Fruit fly (Drosophila melanogaster) whole organism, prepupa: ENCODE data around the gene CG7903.

Experiments
- CG10669 ChIP-seq: fragments of 200-800 bp; sonication (Bioruptor generic); optimal IDR thresholded peaks from 3 replicates; lab custom pipeline; 2018; ENCODE audit warnings: missing biosample characterization, mild to moderate bottlenecking, missing genetic modification characterization, moderate library complexity
- CG11294 ChIP-seq: fragments of 200-800 bp; sonication (Bioruptor generic); IDR thresholded peaks from 2 replicates; pipeline ENCODE4 v1.3.6; 2022; ENCODE audit warnings: missing biosample characterization, missing genetic modification characterization
- CG11902 ChIP-seq: fragments of 200-800 bp; sonication (Bioruptor generic); optimal IDR thresholded peaks from 3 replicates; lab custom pipeline; 2016; ENCODE audit warnings: missing biosample characterization, missing genetic modification characterization
- CG15336 ChIP-seq: fragments of 200-800 bp; sonication (Bioruptor generic); IDR thresholded peaks from 2 replicates; pipeline ENCODE4 v1.3.6; 2022; ENCODE audit warnings: missing biosample characterization, missing genetic modification characterization
- CG1621 ChIP-seq: fragments of 200-800 bp; sonication (Bioruptor generic); optimal IDR thresholded peaks from 3 replicates; lab custom pipeline; 2018; ENCODE audit warnings: missing biosample characterization, mild to moderate bottlenecking, missing genetic modification characterization
- CG16779 ChIP-seq: fragments of 200-800 bp; sonication (Bioruptor generic); optimal IDR thresholded peaks from 3 replicates; lab custom pipeline; 2017; ENCODE audit warnings: missing biosample characterization, mild to moderate bottlenecking, missing genetic modification characterization
- CG3032 ChIP-seq: fragments of 200-800 bp; optimal IDR thresholded peaks from 2 replicates; lab custom pipeline; 2019; ENCODE audit warnings: missing biosample characterization, mild to moderate bottlenecking, missing genetic modification characterization, moderate library complexity
- CG31627 ChIP-seq: fragments of 200-800 bp; sonication (Bioruptor generic); optimal IDR thresholded peaks from 3 replicates; lab custom pipeline; 2016; ENCODE audit warnings: missing biosample characterization, missing genetic modification characterization
- CG32006 ChIP-seq: fragments of 200-800 bp; sonication (Bioruptor generic); optimal IDR thresholded peaks from 3 replicates; lab custom pipeline; 2017; ENCODE audit warnings: missing biosample characterization, mild to moderate bottlenecking, missing genetic modification characterization
- CG34406 ChIP-seq: fragments of 200-800 bp; sonication (Bioruptor generic); optimal IDR thresholded peaks from 3 replicates; lab custom pipeline; 2016; ENCODE audit warnings: missing biosample characterization, missing genetic modification characterization
- CG3919 ChIP-seq: fragments of 200-800 bp; sonication (Bioruptor generic); optimal IDR thresholded peaks from 3 replicates; lab custom pipeline; 2016; ENCODE audit warnings: missing biosample characterization, missing genetic modification characterization
- CG4318 ChIP-seq: fragments of 200-800 bp; sonication (Bioruptor generic); optimal IDR thresholded peaks from 3 replicates; lab custom pipeline; 2017; ENCODE audit warnings: missing biosample characterization, mild to moderate bottlenecking, missing genetic modification characterization
- CG6163 ChIP-seq: fragments of 200-800 bp; sonication (Bioruptor generic); IDR thresholded peaks from 3 replicates; pipeline ENCODE4 v1.3.6; 2022; ENCODE audit warnings: missing biosample characterization, missing genetic modification characterization
- CG6276 ChIP-seq: fragments of 200-800 bp; sonication (Bioruptor generic); optimal IDR thresholded peaks from 2 replicates; lab custom pipeline; 2017; ENCODE audit warnings: missing biosample characterization, mild to moderate bottlenecking, missing genetic modification characterization
- CG6792 ChIP-seq: fragments of 200-800 bp; sonication (Bioruptor generic); optimal IDR thresholded peaks from 3 replicates; lab custom pipeline; 2016; ENCODE audit warnings: missing biosample characterization, missing genetic modification characterization
- CG6808 ChIP-seq: fragments of 200-800 bp; sonication (Bioruptor generic); optimal IDR thresholded peaks from 3 replicates; lab custom pipeline; 2017; ENCODE audit warnings: missing biosample characterization, missing genetic modification characterization, mild to moderate bottlenecking, moderate library complexity, missing genetic modification reagents
- CG6854 ChIP-seq: fragments of 200-800 bp; sonication (Bioruptor generic); optimal IDR thresholded peaks from 2 replicates; lab custom pipeline; 2017; ENCODE audit warnings: missing biosample characterization, mild to moderate bottlenecking, missing genetic modification characterization
- CG8319 ChIP-seq: fragments of 200-800 bp; sonication (Bioruptor generic); optimal IDR thresholded peaks from 3 replicates; lab custom pipeline; 2016; ENCODE audit warnings: missing biosample characterization, missing genetic modification characterization
- CG9139 ChIP-seq: fragments of 200-800 bp; sonication (Bioruptor generic); optimal IDR thresholded peaks from 3 replicates; lab custom pipeline; 2017; ENCODE audit warnings: missing biosample characterization, mild to moderate bottlenecking, missing genetic modification characterization
- Eip75B ChIP-seq: fragments of 200-800 bp; sonication (Bioruptor generic); optimal IDR thresholded peaks from 3 replicates; lab custom pipeline; 2016; ENCODE audit warnings: missing biosample characterization, missing genetic modification characterization
- Eip78C ChIP-seq: fragments of 200-800 bp; sonication (Bioruptor generic); peaks from one replicate; lab custom pipeline; 2016; ENCODE audit warnings: missing biosample characterization, missing genetic modification characterization
- Eip93F ChIP-seq: fragments of 200-800 bp; sonication (Bioruptor generic); optimal IDR thresholded peaks from 2 replicates; lab custom pipeline; 2016; ENCODE audit warnings: missing biosample characterization, mild to moderate bottlenecking, missing genetic modification characterization
- Ets96B ChIP-seq: fragments of 200-800 bp; optimal IDR thresholded peaks from 2 replicates; lab custom pipeline; 2019; ENCODE audit warnings: missing biosample characterization, mild to moderate bottlenecking, missing genetic modification characterization, moderate library complexity
- Gug ChIP-seq: fragments of 200-800 bp; sonication (Bioruptor generic); IDR thresholded peaks from 2 replicates; pipeline ENCODE4 v1.3.6; 2022; ENCODE audit warnings: missing biosample characterization, missing genetic modification characterization
- Hr38 ChIP-seq: sonication (Bioruptor generic); optimal IDR thresholded peaks from 2 replicates; lab custom pipeline; 2016; ENCODE audit warnings: missing biosample characterization, missing genetic modification characterization
- Hr39 ChIP-seq: fragments of 200-800 bp; sonication (Bioruptor generic); optimal IDR thresholded peaks from 2 replicates; lab custom pipeline; 2016; ENCODE audit warnings: missing biosample characterization, missing genetic modification characterization
- Hr4 ChIP-seq: fragments of 200-800 bp; sonication (Bioruptor generic); optimal IDR thresholded peaks from 3 replicates; lab custom pipeline; 2016; ENCODE audit warnings: missing biosample characterization, missing genetic modification characterization
- Met ChIP-seq: fragments of 200-800 bp; sonication (Bioruptor generic); optimal IDR thresholded peaks from 3 replicates; lab custom pipeline; 2016; ENCODE audit warnings: missing biosample characterization, missing genetic modification characterization
- OdsH ChIP-seq: fragments of 200-800 bp; sonication (Bioruptor generic); optimal IDR thresholded peaks from 3 replicates; lab custom pipeline; 2016; ENCODE audit warnings: missing biosample characterization, missing genetic modification characterization
- Sox102F ChIP-seq: fragments of 200-800 bp; sonication (Bioruptor generic); optimal IDR thresholded peaks from 2 replicates; lab custom pipeline; 2016; ENCODE audit warnings: missing biosample characterization, mild to moderate bottlenecking, missing genetic modification characterization
- Sox14 ChIP-seq: fragments of 200-800 bp; sonication (Bioruptor generic); optimal IDR thresholded peaks from 3 replicates; lab custom pipeline; 2016; ENCODE audit warnings: missing biosample characterization, missing genetic modification characterization
- Sox15 ChIP-seq: fragments of 200-800 bp; sonication (Bioruptor generic); optimal IDR thresholded peaks from 3 replicates; lab custom pipeline; 2016; ENCODE audit warnings: missing biosample characterization, missing genetic modification characterization
- achi ChIP-seq: fragments of 200-800 bp; sonication (Bioruptor generic); optimal IDR thresholded peaks from 3 replicates; lab custom pipeline; 2016; ENCODE audit warnings: missing biosample characterization, missing genetic modification characterization
- acj6 ChIP-seq: fragments of 200-800 bp; sonication (Bioruptor generic); optimal IDR thresholded peaks from 3 replicates; lab custom pipeline; 2016; ENCODE audit warnings: missing biosample characterization, missing genetic modification characterization
- cyc ChIP-seq: fragments of 200-800 bp; sonication (Bioruptor generic); optimal IDR thresholded peaks from 3 replicates; lab custom pipeline; 2016; ENCODE audit warnings: missing biosample characterization, missing genetic modification characterization
- dac ChIP-seq: fragments of 200-800 bp; sonication (Bioruptor generic); optimal IDR thresholded peaks from 2 replicates; lab custom pipeline; 2017; ENCODE audit warnings: missing biosample characterization, mild to moderate bottlenecking, missing genetic modification characterization
- dsx ChIP-seq: fragments of 200-800 bp; optimal IDR thresholded peaks from 3 replicates; lab custom pipeline; 2019; ENCODE audit warnings: missing biosample characterization, mild to moderate bottlenecking, missing genetic modification characterization, moderate library complexity; ENCODE audit not compliant: poor library complexity, severe bottlenecking
- eg ChIP-seq: fragments of 200-800 bp; sonication (Bioruptor generic); IDR thresholded peaks from 3 replicates; pipeline ENCODE4 v1.3.6; 2022; ENCODE audit warnings: missing biosample characterization, missing genetic modification characterization
- esn ChIP-seq: fragments of 200-800 bp; sonication (Bioruptor generic); optimal IDR thresholded peaks from 2 replicates; lab custom pipeline; 2016; ENCODE audit warnings: missing biosample characterization, mild to moderate bottlenecking, missing genetic modification characterization, moderate library complexity
- fd59A ChIP-seq: fragments of 200-800 bp; sonication (Bioruptor generic); optimal IDR thresholded peaks from 2 replicates; lab custom pipeline; 2017; ENCODE audit warnings: missing biosample characterization, mild to moderate bottlenecking, missing genetic modification characterization, missing genetic modification reagents
- fd85E ChIP-seq: fragments of 200-800 bp; sonication (Bioruptor generic); optimal IDR thresholded peaks from 3 replicates; lab custom pipeline; 2016; ENCODE audit warnings: missing biosample characterization, missing genetic modification characterization
- lz ChIP-seq: fragments of 200-800 bp; sonication (Bioruptor generic); optimal IDR thresholded peaks from 3 replicates; lab custom pipeline; 2016; ENCODE audit warnings: missing biosample characterization, missing genetic modification characterization
- net ChIP-seq: fragments of 200-800 bp; sonication (Bioruptor generic); optimal IDR thresholded peaks from 3 replicates; lab custom pipeline; 2016; ENCODE audit warnings: missing biosample characterization, missing genetic modification characterization
- pdm3 ChIP-seq: fragments of 200-800 bp; sonication (Bioruptor generic); optimal IDR thresholded peaks from 3 replicates; lab custom pipeline; 2016; ENCODE audit warnings: missing biosample characterization, missing genetic modification characterization
- salr ChIP-seq, 2 experiments: fragments of 200-800 bp; sonication (Bioruptor generic); optimal IDR thresholded peaks; 3 replicates each; lab custom pipeline; 2016 to 2018; ENCODE audit warnings: missing biosample characterization in 2 of 2, missing genetic modification characterization in 2 of 2, mild to moderate bottlenecking in 1 of 2
- spab ChIP-seq: fragments of 200-800 bp; sonication (Bioruptor generic); optimal IDR thresholded peaks from 2 replicates; lab custom pipeline; 2017; ENCODE audit warnings: missing biosample characterization, mild to moderate bottlenecking, missing genetic modification characterization, missing genetic modification reagents
- ss ChIP-seq, 2 experiments: fragments of 200-800 bp; sonication (Bioruptor generic); optimal IDR thresholded peaks; 2 replicates in 1 of 2; 3 replicates in 1 of 2; lab custom pipeline; 2017 to 2018; ENCODE audit warnings: mild to moderate bottlenecking in 2 of 2, missing biosample characterization in 2 of 2, missing genetic modification characterization in 2 of 2, moderate library complexity in 1 of 2
- svp ChIP-seq: fragments of 200-800 bp; sonication (Bioruptor generic); peaks from one replicate; lab custom pipeline; 2016; ENCODE audit warnings: missing biosample characterization, missing genetic modification characterization
- topi ChIP-seq: fragments of 200-800 bp; sonication (Bioruptor generic); optimal IDR thresholded peaks from 3 replicates; lab custom pipeline; 2016; ENCODE audit warnings: missing biosample characterization, missing genetic modification characterization

CG7903 gene

dm6 chr3R:29983886-29984285 lies 11.1 kb downstream of the CG7903 start:
- TF ChIP-seq Met (GFP tag; lab: Kevin White, UChicago) = no peak
- TF ChIP-seq ss (GFP tag; optimal IDR thresholded peaks at IDR 0.05; lab: Kevin White, UChicago) = peak in 1 of 2 experiments; percentile 31

dm6 chr3R:29983073-29983544 lies 11.9 kb downstream of the CG7903 start, which contains the start of gene CG7896:
CG7896 (plus strand) TSS chr3R:29983426.
- peak; percentile 87 for TF ChIP-seq CG3032 (tag; lab: Kevin White, UChicago)
- TF ChIP-seq CG6808 (GFP tag; lab: Kevin White, UChicago) = peak; percentile 80
- TF ChIP-seq CG15336 (GFP tag; lab: Robert Waterston, UW) = peak; percentile 93
- peak; percentile 84 for TF ChIP-seq acj6 (GFP tag; lab: Kevin White, UChicago)
- peak; percentile 88 for TF ChIP-seq eg (GFP tag; lab: Robert Waterston, UW)
- peak; percentile 69 for TF ChIP-seq spab (GFP tag; lab: Kevin White, UChicago)
- TF ChIP-seq CG6854 = peak; percentile 67
- TF ChIP-seq CG16779 (tag; lab: Kevin White, UChicago) = peak; percentile 51
- no peak for TF ChIP-seq CG4318 (GFP tag; lab: Kevin White, UChicago)
- peak; percentile 80 for TF ChIP-seq topi
- peak; percentile 94 for TF ChIP-seq Eip78C
- peak; percentile 75 for TF ChIP-seq Sox15 (GFP tag; lab: Kevin White, UChicago)
- peak; percentile 90 for TF ChIP-seq esn (GFP tag; lab: Kevin White, UChicago)
- TF ChIP-seq CG6163 = peak; percentile 93
- TF ChIP-seq achi (GFP tag; lab: Kevin White, UChicago) = peak; percentile 87
- TF ChIP-seq dsx (GFP tag; lab: Kevin White, UChicago) = peak; percentile 76
- peak; percentile 78 for TF ChIP-seq net (GFP tag; lab: Kevin White, UChicago)
- peak; percentile 67 for TF ChIP-seq CG31627
- TF ChIP-seq Hr38 = no peak
- peak; percentile 76 for TF ChIP-seq fd59A
- TF ChIP-seq CG6792 (GFP tag; lab: Kevin White, UChicago) = peak; percentile 87
- peak; percentile 76 for TF ChIP-seq Eip75B
- TF ChIP-seq CG1621 (tag; lab: Kevin White, UChicago) = peak; percentile 50
- TF ChIP-seq CG11902 (GFP tag; lab: Kevin White, UChicago) = peak; percentile 76
- peak; percentile 59 for TF ChIP-seq Hr39
- TF ChIP-seq cyc = peak; percentile 77
- peak; percentile 78 for TF ChIP-seq CG6276 (GFP tag; lab: Kevin White, UChicago)
- TF ChIP-seq CG32006 (GFP tag; lab: Kevin White, UChicago) = peak; percentile 91
- TF ChIP-seq Sox14 (GFP tag; lab: Kevin White, UChicago) = peak; percentile 70
- TF ChIP-seq CG10669 (GFP tag; lab: Kevin White, UChicago) = peak; percentile 73
- peak; percentile 33 for TF ChIP-seq Eip93F (GFP tag; lab: Kevin White, UChicago)
- peak; percentile 80 for TF ChIP-seq Gug
- TF ChIP-seq OdsH (GFP tag; lab: Kevin White, UChicago) = no peak
- peak; percentile 80 for TF ChIP-seq Sox102F (GFP tag; lab: Kevin White, UChicago)
- peak; percentile 34 for TF ChIP-seq fd85E
- peak; percentile 18 to 72 for TF ChIP-seq salr (GFP tag; optimal IDR thresholded peaks at IDR 0.05; lab: Kevin White, UChicago)
- TF ChIP-seq svp (GFP tag; lab: Kevin White, UChicago) = peak; percentile 97
- peak; percentile 83 for TF ChIP-seq CG3919 (GFP tag; lab: Kevin White, UChicago)
- TF ChIP-seq lz (GFP tag; lab: Kevin White, UChicago) = peak; percentile 83
- TF ChIP-seq CG8319 = peak; percentile 78
- TF ChIP-seq CG11294 (GFP tag; lab: Robert Waterston, UW) = peak; percentile 80
- peak; percentile 86 for TF ChIP-seq CG34406
- peak; percentile 70 for TF ChIP-seq pdm3
- TF ChIP-seq CG9139 (GFP tag; lab: Kevin White, UChicago) = peak; percentile 55
- peak; percentile 87 for TF ChIP-seq Hr4
- TF ChIP-seq ss (GFP tag; optimal IDR thresholded peaks at IDR 0.05; lab: Kevin White, UChicago) = peak; percentile 56 to 86
- peak; percentile 67 for TF ChIP-seq dac (GFP tag; lab: Kevin White, UChicago)
- peak; percentile 85 for TF ChIP-seq Met (GFP tag; lab: Kevin White, UChicago)
- peak; percentile 80 for TF ChIP-seq Ets96B (tag; lab: Kevin White, UChicago)
